Worm (Caenorhabditis elegans) whole organism, L4/young adult: ENCODE results near the gene T04B2.7.

Experiments used
- dao-5 ChIP-seq: sonication (generic microtip); optimal IDR thresholded peaks from 2 replicates; lab custom pipeline; 2016; ENCODE audit warnings: missing genotype, missing genetic modification characterization, moderate library complexity, missing compliant biosample characterization
- him-1 ChIP-seq: sonication (generic microtip); optimal IDR thresholded peaks from 2 replicates; lab custom pipeline; 2016; ENCODE audit warnings: missing genotype, missing genetic modification reagents, missing genetic modification characterization, missing compliant biosample characterization

DNA sequence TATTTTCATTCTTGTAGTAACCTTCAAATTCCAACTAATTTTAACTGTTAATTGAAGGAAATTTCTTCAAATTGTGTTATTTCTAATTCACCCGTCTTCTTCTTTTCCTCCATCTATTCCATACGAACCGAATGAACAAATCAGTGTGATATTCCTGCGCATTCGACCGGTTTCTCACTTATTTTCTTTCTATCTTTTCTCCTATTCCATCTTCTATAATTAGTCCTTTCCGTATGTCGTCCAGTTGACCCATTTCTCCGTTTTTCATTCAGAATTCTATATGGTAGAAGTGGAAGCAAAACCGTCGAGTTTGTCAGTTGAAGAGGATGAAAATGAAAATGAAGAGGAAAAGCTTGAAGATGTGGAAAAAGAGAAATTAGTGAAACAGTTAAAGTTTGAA is 46.5 kb downstream of the T04B2.7 start, which contains the start of gene magu-4:
- TF ChIP-seq dao-5 (tag; lab: Kevin White, UChicago) (no peak), him-1 (no peak)
